Worm (Caenorhabditis elegans) whole organism, young adult: ENCODE measurements around the gene B0336.13.

Source experiments
- B0035.1 ChIP-seq: sonication (generic microtip); optimal IDR thresholded peaks from 2 replicates; lab custom pipeline; 2016; ENCODE audit warnings: missing genetic modification characterization, mild to moderate bottlenecking, missing compliant biosample characterization, missing genotype, missing genetic modification reagents
- B0336.3 ChIP-seq: fragments of 200-800 bp; sonication (Bioruptor generic); IDR thresholded peaks from 2 replicates; pipeline ENCODE4 v1.3.6; 2022; ENCODE audit warnings: missing genetic modification characterization, missing compliant biosample characterization
- C17E4.6 ChIP-seq: fragments of 200-800 bp; sonication (Bioruptor generic); IDR thresholded peaks from 2 replicates; pipeline ENCODE4 v1.3.6; 2022; ENCODE audit warnings: missing genetic modification reagents, missing genetic modification characterization, missing compliant biosample characterization
- F10E7.11 ChIP-seq: sonication (generic microtip); optimal IDR thresholded peaks from 2 replicates; lab custom pipeline; 2017; ENCODE audit warnings: mild to moderate bottlenecking, missing genetic modification characterization, moderate library complexity, missing compliant biosample characterization
- F37B4.10 ChIP-seq: fragments of 200-800 bp; sonication (Bioruptor generic); IDR thresholded peaks from 2 replicates; pipeline ENCODE4 v1.3.6; 2022; ENCODE audit warnings: missing genetic modification characterization, missing compliant biosample characterization
- F39B2.1 ChIP-seq: fragments of 200-800 bp; sonication (Bioruptor generic); IDR thresholded peaks from 2 replicates; pipeline ENCODE4 v1.3.6; 2022; ENCODE audit warnings: missing genetic modification reagents, missing genetic modification characterization, missing compliant biosample characterization
- F49E8.2 ChIP-seq: sonication (generic microtip); optimal IDR thresholded peaks from 3 replicates; lab custom pipeline; 2017; ENCODE audit warnings: missing genetic modification characterization, mild to moderate bottlenecking, missing compliant biosample characterization, antibody characterized with exemption, moderate library complexity; ENCODE audit not compliant: insufficient read depth
- F55B11.4 ChIP-seq: sonication (generic microtip); optimal IDR thresholded peaks from 2 replicates; lab custom pipeline; 2016; ENCODE audit warnings: missing compliant biosample characterization, missing genetic modification characterization, borderline replicate concordance; ENCODE audit not compliant: insufficient read depth
- F57C9.4 ChIP-seq: sonication (generic microtip); optimal IDR thresholded peaks from 2 replicates; lab custom pipeline; 2017; ENCODE audit warnings: mild to moderate bottlenecking, missing genetic modification characterization, missing compliant biosample characterization
- K11D2.4 ChIP-seq: fragments of 200-800 bp; sonication (Bioruptor generic); IDR thresholded peaks from 2 replicates; pipeline ENCODE4 v1.3.6; 2022; ENCODE audit warnings: missing genetic modification reagents, missing genetic modification characterization, missing compliant biosample characterization
- K12H6.12 ChIP-seq: fragments of 200-800 bp; sonication (Bioruptor generic); optimal IDR thresholded peaks from 2 replicates; lab custom pipeline; 2018; ENCODE audit warnings: mild to moderate bottlenecking, missing genetic modification characterization, missing compliant biosample characterization
- T07F8.4 ChIP-seq: sonication (generic microtip); optimal IDR thresholded peaks from 2 replicates; lab custom pipeline; 2016; ENCODE audit warnings: mild to moderate bottlenecking, missing genetic modification characterization, moderate library complexity, missing compliant biosample characterization
- Y53F4B.3 ChIP-seq: fragments of 200-800 bp; sonication (Bioruptor generic); IDR thresholded peaks from 2 replicates; pipeline ENCODE4 v1.3.6; 2022; ENCODE audit warnings: missing genetic modification reagents, missing genetic modification characterization, missing compliant biosample characterization
- Y56A3A.18 ChIP-seq: fragments of 200-800 bp; sonication (Bioruptor generic); IDR thresholded peaks from 2 replicates; pipeline ENCODE4 v1.3.6; 2022; ENCODE audit warnings: missing genetic modification reagents, missing genetic modification characterization, missing compliant biosample characterization
- Y67H2A.10 ChIP-seq: fragments of 200-800 bp; sonication (Bioruptor generic); conservative IDR thresholded peaks from 2 replicates; pipeline ENCODE4 v1.3.6; 2022; ENCODE audit warnings: missing genetic modification reagents, missing genetic modification characterization, missing compliant biosample characterization
- akir-1 ChIP-seq: fragments of 200-800 bp; sonication (Bioruptor generic); optimal IDR thresholded peaks from 2 replicates; lab custom pipeline; 2018; ENCODE audit warnings: mild to moderate bottlenecking, missing genetic modification characterization, moderate library complexity, missing compliant biosample characterization
- atf-7 ChIP-seq: sonication (generic microtip); optimal IDR thresholded peaks from 2 replicates; lab custom pipeline; 2017; ENCODE audit warnings: mild to moderate bottlenecking, missing genetic modification characterization, missing compliant biosample characterization
- attf-3 ChIP-seq: fragments of 200-800 bp; sonication (Bioruptor generic); conservative IDR thresholded peaks from 2 replicates; pipeline ENCODE4 v1.3.6; 2022; ENCODE audit warnings: missing genetic modification reagents, missing genetic modification characterization, missing compliant biosample characterization
- attf-6 ChIP-seq: fragments of 200-800 bp; sonication (Bioruptor generic); IDR thresholded peaks from 2 replicates; pipeline ENCODE4 v1.3.6; 2022; ENCODE audit warnings: missing genetic modification reagents, missing genetic modification characterization, missing compliant biosample characterization
- bed-2 ChIP-seq: fragments of 200-800 bp; sonication (Bioruptor generic); IDR thresholded peaks from 2 replicates; pipeline ENCODE4 v1.3.6; 2022; ENCODE audit warnings: missing genetic modification reagents, missing genetic modification characterization, missing compliant biosample characterization
- cebp-2 ChIP-seq: fragments of 200-800 bp; sonication (Bioruptor generic); IDR thresholded peaks from 2 replicates; pipeline ENCODE4 v1.3.6; 2022; ENCODE audit warnings: missing genetic modification characterization, missing compliant biosample characterization
- ceh-100 ChIP-seq: fragments of 200-800 bp; sonication (Bioruptor generic); IDR thresholded peaks from 2 replicates; pipeline ENCODE4 v1.3.6; 2022; ENCODE audit warnings: missing genetic modification reagents, missing genetic modification characterization, missing compliant biosample characterization
- ceh-40 ChIP-seq: fragments of 200-800 bp; sonication (Bioruptor generic); IDR thresholded peaks from 2 replicates; pipeline ENCODE4 v1.3.6; 2022; ENCODE audit warnings: missing genetic modification characterization, missing compliant biosample characterization
- ceh-58 ChIP-seq: fragments of 200-800 bp; sonication (Bioruptor generic); IDR thresholded peaks from 2 replicates; pipeline ENCODE4 v1.3.6; 2022; ENCODE audit warnings: missing genetic modification characterization, missing compliant biosample characterization
- dox-1 ChIP-seq: fragments of 200-800 bp; sonication (Bioruptor generic); IDR thresholded peaks from 2 replicates; pipeline ENCODE4 v1.3.6; 2022; ENCODE audit warnings: missing genetic modification reagents, missing genetic modification characterization, missing compliant biosample characterization
- dpl-1 ChIP-seq: fragments of 150-350 bp; optimal IDR thresholded peaks from 2 replicates; lab custom pipeline; 2014; ENCODE audit warnings: missing biosample characterization, missing genetic modification reagents, missing genetic modification characterization
- ets-4 ChIP-seq: fragments of 200-800 bp; sonication (Bioruptor generic); optimal IDR thresholded peaks from 2 replicates; lab custom pipeline; 2018; ENCODE audit warnings: mild to moderate bottlenecking, missing genetic modification characterization, missing compliant biosample characterization
- him-1 ChIP-seq: sonication (generic microtip); optimal IDR thresholded peaks from 2 replicates; lab custom pipeline; 2016; ENCODE audit warnings: missing genotype, missing genetic modification reagents, missing genetic modification characterization, missing compliant biosample characterization
- hlh-12 ChIP-seq: sonication (generic microtip); optimal IDR thresholded peaks from 2 replicates; lab custom pipeline; 2016; ENCODE audit warnings: missing genetic modification characterization, missing compliant biosample characterization
- hmg-1.2 ChIP-seq: fragments of 200-800 bp; sonication (Bioruptor generic); IDR thresholded peaks from 2 replicates; pipeline ENCODE4 v1.3.6; 2022; ENCODE audit warnings: missing genetic modification reagents, missing genetic modification characterization, missing compliant biosample characterization
- let-607 ChIP-seq, 2 experiments: fragments of 200-800 bp in 1 of 2; sonication (Bioruptor generic) in 1 of 2; sonication (generic microtip) in 1 of 2; optimal IDR thresholded peaks; 2 replicates each; lab custom pipeline; 2016 to 2018; ENCODE audit warnings: mild to moderate bottlenecking in 2 of 2, missing compliant biosample characterization in 2 of 2, missing genetic modification characterization in 2 of 2, moderate library complexity in 2 of 2, missing genotype in 1 of 2
- lin-35 ChIP-seq, 3 experiments: fragments of 150-350 bp in 2 of 3; sonication (generic microtip) in 1 of 3; optimal IDR thresholded peaks; 2 replicates each; lab custom pipeline; 2014 to 2018; ENCODE audit warnings: missing biosample characterization in 3 of 3, missing genetic modification characterization in 3 of 3, missing genetic modification reagents in 3 of 3
- lin-40 ChIP-seq: sonication (generic microtip); optimal IDR thresholded peaks from 2 replicates; lab custom pipeline; 2016; ENCODE audit warnings: missing genetic modification characterization, mild to moderate bottlenecking, missing compliant biosample characterization, missing genotype, missing genetic modification reagents
- madf-6 ChIP-seq: fragments of 200-800 bp; sonication (Bioruptor generic); IDR thresholded peaks from 2 replicates; pipeline ENCODE4 v1.3.6; 2022; ENCODE audit warnings: missing genetic modification reagents, missing genetic modification characterization, missing compliant biosample characterization
- mel-28 ChIP-seq: sonication (generic microtip); optimal IDR thresholded peaks from 2 replicates; lab custom pipeline; 2016; ENCODE audit warnings: borderline replicate concordance, mild to moderate bottlenecking, missing genetic modification characterization, missing compliant biosample characterization
- mxl-1 ChIP-seq: sonication (generic microtip); optimal IDR thresholded peaks from 2 replicates; lab custom pipeline; 2016; ENCODE audit warnings: missing genetic modification characterization, missing compliant biosample characterization
- nfyb-1 ChIP-seq: fragments of 200-800 bp; sonication (Bioruptor generic); IDR thresholded peaks from 2 replicates; pipeline ENCODE4 v1.3.6; 2022; ENCODE audit warnings: missing genetic modification reagents, missing genetic modification characterization, missing compliant biosample characterization
- nhr-27 ChIP-seq: fragments of 200-800 bp; sonication (Bioruptor generic); optimal IDR thresholded peaks from 2 replicates; lab custom pipeline; 2018; ENCODE audit warnings: mild to moderate bottlenecking, missing genetic modification characterization, moderate library complexity, missing compliant biosample characterization
- nhr-80 ChIP-seq: sonication (generic microtip); optimal IDR thresholded peaks from 2 replicates; lab custom pipeline; 2016; ENCODE audit warnings: missing genetic modification characterization, missing compliant biosample characterization
- nhr-90 ChIP-seq: sonication (generic microtip); optimal IDR thresholded peaks from 2 replicates; lab custom pipeline; 2016; ENCODE audit warnings: missing genotype, mild to moderate bottlenecking, missing genetic modification characterization, missing compliant biosample characterization
- sdz-38 ChIP-seq: sonication (generic microtip); optimal IDR thresholded peaks from 2 replicates; lab custom pipeline; 2016; ENCODE audit warnings: missing genotype, missing genetic modification characterization, missing compliant biosample characterization
- snpc-1.1 ChIP-seq: sonication (generic microtip); optimal IDR thresholded peaks from 2 replicates; lab custom pipeline; 2017; ENCODE audit warnings: missing genetic modification characterization, mild to moderate bottlenecking, missing compliant biosample characterization, antibody characterized with exemption, moderate library complexity, missing genotype, missing genetic modification reagents; ENCODE audit not compliant: insufficient read depth
- snpc-3.4 ChIP-seq: sonication (generic microtip); optimal IDR thresholded peaks from 2 replicates; lab custom pipeline; 2017; ENCODE audit warnings: missing genetic modification characterization, mild to moderate bottlenecking, missing compliant biosample characterization, antibody characterized with exemption, moderate library complexity, missing genotype, missing genetic modification reagents
- sptf-2 ChIP-seq: fragments of 200-800 bp; sonication (Bioruptor generic); optimal IDR thresholded peaks from 2 replicates; lab custom pipeline; 2018; ENCODE audit warnings: mild to moderate bottlenecking, missing genetic modification characterization, missing compliant biosample characterization
- tbp1 ChIP-seq: fragments of 200-800 bp; sonication (Bioruptor generic); optimal IDR thresholded peaks from 2 replicates; lab custom pipeline; 2018; ENCODE audit warnings: mild to moderate bottlenecking, missing genetic modification characterization, missing compliant biosample characterization
- tbx-9 ChIP-seq: sonication (generic microtip); optimal IDR thresholded peaks from 2 replicates; lab custom pipeline; 2016; ENCODE audit warnings: borderline replicate concordance, missing genetic modification characterization, inconsistent platforms, missing compliant biosample characterization
- xnd-1 ChIP-seq: sonication (generic microtip); optimal IDR thresholded peaks from 2 replicates; lab custom pipeline; 2016; ENCODE audit warnings: missing genotype, missing genetic modification reagents, missing genetic modification characterization, missing compliant biosample characterization
- zim-3 ChIP-seq: sonication (generic microtip); optimal IDR thresholded peaks from 2 replicates; lab custom pipeline; 2017; ENCODE audit warnings: mild to moderate bottlenecking, missing genetic modification characterization, moderate library complexity, missing compliant biosample characterization
- ztf-25 ChIP-seq: fragments of 200-800 bp; sonication (Bioruptor generic); IDR thresholded peaks from 2 replicates; pipeline ENCODE4 v1.3.6; 2022; ENCODE audit warnings: missing genetic modification reagents, missing genetic modification characterization, missing compliant biosample characterization

The B0336.13 gene

ce11 chrIII:5721888-5722287 lies 28.1 kb downstream of the B0336.13 start (continued):
- TF ChIP-seq attf-3 (GFP tag; lab: Robert Waterston, UW) (no peak; the same call in 1 of the 2 replicates), F57C9.4 (no peak), let-607 (tag; optimal IDR thresholded peaks at IDR 0.05; lab: Kevin White, UChicago) (peak in 1 of 2 experiments; percentile 47), F10E7.11 (tag; lab: Kevin White, UChicago) (no peak), tbx-9 (tag; lab: Kevin White, UChicago) (no peak), B0035.1 (tag; lab: Kevin White, UChicago) (no peak), K11D2.4 (no peak), F55B11.4 (no peak), T07F8.4 (tag; lab: Kevin White, UChicago) (no peak), dpl-1 (no peak), snpc-1.1 (tag; lab: Kevin White, UChicago) (no peak), nhr-27 (tag; lab: Kevin White, UChicago) (no peak), ets-4 (GFP tag; lab: Kevin White, UChicago) (no peak), Y67H2A.10 (GFP tag; lab: Robert Waterston, UW) (peak; percentile 62; the same call in 1 of the 2 replicates), lin-40 (tag; lab: Kevin White, UChicago) (peak; percentile 61), ceh-100 (no peak), tbp1 (GFP tag; lab: Kevin White, UChicago) (peak; percentile 44), F49E8.2 (tag; lab: Kevin White, UChicago) (no peak), dox-1 (GFP tag; lab: Robert Waterston, UW) (peak; percentile 68), attf-6 (GFP tag; lab: Robert Waterston, UW) (no peak), F37B4.10 (no peak), mel-28 (no peak), Y56A3A.18 (no peak), mxl-1 (tag; lab: Kevin White, UChicago) (no peak), sdz-38 (no peak), zim-3 (tag; lab: Kevin White, UChicago) (peak; percentile 5), nhr-90 (tag; lab: Kevin White, UChicago) (no peak), akir-1 (GFP tag; lab: Kevin White, UChicago) (peak; percentile 69), atf-7 (tag; lab: Kevin White, UChicago) (no peak), ztf-25 (no peak), F39B2.1 (GFP tag; lab: Robert Waterston, UW) (no peak), hmg-1.2 (GFP tag; lab: Robert Waterston, UW) (no peak), K12H6.12 (tag; lab: Kevin White, UChicago) (no peak), him-1 (tag; lab: Kevin White, UChicago) (no peak), cebp-2 (GFP tag; lab: Robert Waterston, UW) (no peak), ceh-40 (GFP tag; lab: Robert Waterston, UW) (no peak), hlh-12 (tag; lab: Kevin White, UChicago) (no peak), snpc-3.4 (no peak), xnd-1 (no peak), nfyb-1 (GFP tag; lab: Robert Waterston, UW) (peak; percentile 62; the same call in 1 of the 2 replicates), C17E4.6 (GFP tag; lab: Robert Waterston, UW) (no peak), nhr-80 (tag; lab: Kevin White, UChicago) (peak; percentile 48), ceh-58 (no peak), Y53F4B.3 (no peak), sptf-2 (GFP tag; lab: Kevin White, UChicago) (no peak), bed-2 (GFP tag; lab: Robert Waterston, UW) (0 out of 2 replicates have a peak, but pooled peaks have one; percentile 50), lin-35 (GFP tag; optimal IDR thresholded peaks at IDR 0.05; lab: Kevin White, UChicago) (peak in 1 of 3 experiments; percentile 75), madf-6 (peak; percentile 61; the same call in 1 of the 2 replicates), B0336.3 (GFP tag; lab: Robert Waterston, UW) (no peak)
